Worm (Caenorhabditis elegans) whole organism, L1 larva: ENCODE results near the gene clec-137.

ENCODE experiments used
- F16B12.6 ChIP-seq: fragments of 150-350 bp; optimal IDR thresholded peaks from 2 replicates; lab custom pipeline; 2014; ENCODE audit warnings: missing biosample characterization, missing genetic modification characterization
- blmp-1 ChIP-seq: fragments of 150-350 bp; optimal IDR thresholded peaks from 2 replicates; lab custom pipeline; 2014; ENCODE audit warnings: missing biosample characterization, missing genetic modification characterization
- ceh-8 ChIP-seq: fragments of 200-800 bp; sonication (Bioruptor generic); optimal IDR thresholded peaks from 2 replicates; lab custom pipeline; 2018; ENCODE audit warnings: mild to moderate bottlenecking, missing genetic modification characterization, moderate library complexity, missing compliant biosample characterization
- ceh-82 ChIP-seq, 3 experiments: fragments of 150-350 bp in 1 of 3; sonication (generic microtip) in 2 of 3; optimal IDR thresholded peaks; 2 replicates each; lab custom pipeline; 2014 to 2017; ENCODE audit warnings: missing biosample characterization in 3 of 3, missing genetic modification characterization in 3 of 3
- dsc-1 ChIP-seq: sonication (generic microtip); optimal IDR thresholded peaks from 2 replicates; lab custom pipeline; 2016; ENCODE audit warnings: mild to moderate bottlenecking, missing genetic modification characterization, missing compliant biosample characterization
- efl-1 ChIP-seq, 4 experiments: fragments of 150-350 bp; optimal IDR thresholded peaks in 3 of 4; peaks in 1 of 4; 1 replicate in 1 of 4; 2 replicates in 3 of 4; lab custom pipeline; 2014; ENCODE audit warnings: missing biosample characterization in 2 of 4, missing genetic modification characterization in 2 of 4, missing genetic modification reagents in 2 of 4
- irx-1 ChIP-seq: sonication (generic microtip); optimal IDR thresholded peaks from 2 replicates; lab custom pipeline; 2016; ENCODE audit warnings: missing genetic modification characterization, missing compliant biosample characterization
- lin-14 ChIP-seq: fragments of 200-800 bp; sonication (Bioruptor generic); optimal IDR thresholded peaks from 2 replicates; lab custom pipeline; 2018; ENCODE audit warnings: mild to moderate bottlenecking, missing genetic modification characterization, moderate library complexity, missing compliant biosample characterization
- mab-9 ChIP-seq: fragments of 200-800 bp; sonication (Bioruptor generic); IDR thresholded peaks from 2 replicates; pipeline ENCODE4 v1.3.6; 2022; ENCODE audit warnings: missing genetic modification reagents, missing genetic modification characterization, missing compliant biosample characterization
- nhr-47 ChIP-seq: sonication (generic microtip); optimal IDR thresholded peaks from 2 replicates; lab custom pipeline; 2016; ENCODE audit warnings: mild to moderate bottlenecking, missing genetic modification characterization, moderate library complexity, missing compliant biosample characterization
- nhr-71 ChIP-seq: sonication (generic microtip); optimal IDR thresholded peaks from 2 replicates; lab custom pipeline; 2016; ENCODE audit warnings: mild to moderate bottlenecking, missing genetic modification characterization, moderate library complexity, missing compliant biosample characterization
- nhr-85 ChIP-seq: sonication (generic microtip); peaks from one replicate; lab custom pipeline; 2016; ENCODE audit warnings: missing genetic modification characterization, inconsistent platforms, missing compliant biosample characterization
- rnt-1 ChIP-seq: sonication (generic microtip); optimal IDR thresholded peaks from 2 replicates; lab custom pipeline; 2016; ENCODE audit warnings: mild to moderate bottlenecking, missing genetic modification characterization, moderate library complexity, missing compliant biosample characterization
- skn-1 ChIP-seq: fragments of 150-350 bp; optimal IDR thresholded peaks from 2 replicates; lab custom pipeline; 2014; ENCODE audit warnings: missing biosample characterization, missing genetic modification characterization
- swsn-7 ChIP-seq: sonication (generic microtip); optimal IDR thresholded peaks from 2 replicates; lab custom pipeline; 2016; ENCODE audit warnings: missing genetic modification characterization, missing compliant biosample characterization
- unc-86 ChIP-seq: sonication (generic microtip); optimal IDR thresholded peaks from 2 replicates; lab custom pipeline; 2016; ENCODE audit warnings: missing genetic modification characterization, missing compliant biosample characterization
- xbp-1 ChIP-seq: sonication (generic microtip); optimal IDR thresholded peaks from 2 replicates; lab custom pipeline; 2016; ENCODE audit warnings: missing genetic modification characterization, missing compliant biosample characterization
- zag-1 ChIP-seq: fragments of 150-350 bp; optimal IDR thresholded peaks from 2 replicates; lab custom pipeline; 2014; ENCODE audit warnings: missing biosample characterization, missing genetic modification characterization

clec-137 gene

ce11 chrII:4574658-4575057 lies 43.2 kb downstream of the clec-137 start:
- no peak for TF ChIP-seq ceh-8 (GFP tag; lab: Kevin White, UChicago)
- TF ChIP-seq unc-86, result peak; percentile 2
- TF ChIP-seq dsc-1 (tag; lab: Kevin White, UChicago), result no peak
- TF ChIP-seq nhr-71 (tag; lab: Kevin White, UChicago), result no peak
- peak; percentile 48 for TF ChIP-seq lin-14
- no peak for TF ChIP-seq zag-1 (tag; lab: Kevin White, UChicago)
- TF ChIP-seq nhr-47, result no peak
- TF ChIP-seq swsn-7 (tag; lab: Kevin White, UChicago), result no peak
- no peak for TF ChIP-seq xbp-1 (tag; lab: Kevin White, UChicago)

DNA sequence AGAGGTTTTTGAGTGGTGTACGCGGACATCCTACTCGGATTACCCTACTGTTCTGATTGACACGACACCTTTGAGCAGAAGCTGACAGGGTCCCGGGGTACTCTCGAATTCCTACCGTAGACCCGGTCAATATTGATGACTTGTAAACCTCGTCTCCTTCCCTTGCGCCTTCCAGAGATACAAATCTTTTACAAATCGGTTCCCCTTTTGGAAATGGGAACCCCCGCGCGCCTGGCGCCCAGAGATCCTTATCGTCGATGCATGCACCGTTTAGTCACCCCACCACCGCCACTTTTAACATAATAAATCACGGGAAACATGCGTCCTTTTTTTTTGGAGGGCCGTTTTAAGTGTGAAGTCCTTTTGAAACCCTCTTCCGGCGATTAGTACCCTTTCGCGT lies 44.8 kb downstream of the clec-137 start:
- TF ChIP-seq nhr-85 (tag; lab: Kevin White, UChicago), result peak; percentile 84
- TF ChIP-seq skn-1 (tag; lab: Kevin White, UChicago), result no peak
- TF ChIP-seq lin-14, result peak; percentile 67

ce11 chrII:4572579-4572978 lies 45.3 kb downstream of the clec-137 start:
- TF ChIP-seq ceh-82 (tag; optimal IDR thresholded peaks at IDR 0.05; lab: Kevin White, UChicago), result no peak
- peak; percentile 11 for TF ChIP-seq rnt-1 (tag; lab: Kevin White, UChicago)

DNA sequence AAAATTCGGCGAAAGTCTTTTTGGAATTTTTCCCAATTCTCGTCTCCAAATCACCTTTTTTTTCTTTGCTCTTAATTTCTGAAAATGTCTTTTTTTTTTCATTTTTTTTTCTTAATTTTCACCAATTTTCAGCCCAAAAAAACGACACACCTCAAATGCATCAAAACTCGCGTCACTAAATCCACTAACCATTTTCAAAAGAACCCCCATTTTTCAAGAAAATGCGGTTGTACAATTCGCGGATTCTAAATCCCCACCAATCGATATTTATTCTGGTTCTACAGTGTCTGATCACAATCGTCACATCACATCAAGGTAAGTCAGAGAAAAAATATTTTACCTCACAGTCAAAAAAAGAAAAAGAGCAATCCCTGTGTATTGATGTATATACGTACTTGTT lies 46.0 kb downstream of the clec-137 start, which contains the start of gene vab-1:
Gene vab-1, plus strand, starts transcription at position 133 of the 400 bp plus-strand sequence.
- TF ChIP-seq efl-1 (optimal IDR thresholded peaks at IDR 0.05; lab: Kevin White, UChicago) (no peak), efl-1 (GFP tag; optimal IDR thresholded peaks at IDR 0.05 in 1 of 2; lab: Kevin White, UChicago) (peak in 1 of 2 experiments; percentile 70), irx-1 (tag; lab: Kevin White, UChicago) (no peak)

- TF ChIP-seq blmp-1 (peak; percentile 5), mab-9 (no peak), rnt-1 (tag; lab: Kevin White, UChicago) (peak; percentile 20), F16B12.6 (tag; lab: Kevin White, UChicago) (no peak), lin-14 (peak; percentile 9), efl-1 (optimal IDR thresholded peaks at IDR 0.05; lab: Kevin White, UChicago) (no peak), efl-1 (GFP tag; optimal IDR thresholded peaks at IDR 0.05 in 1 of 2; lab: Kevin White, UChicago) (peak in 1 of 2 experiments; percentile 63)
- TF ChIP-seq, all 84 proteins: peak for 4
Observed at ce11 chrII:4571112-4571511, 46.8 kb downstream of the clec-137 start.
